Fruit fly (Drosophila melanogaster) whole organism: ENCODE results near the gene CG44141.
"Not testable (repeated sequence)": the region's sequence is repeated elsewhere in the genome, so short reads cannot be mapped to it uniquely, and the experiment has no call there.

ENCODE experiments used
- Dll ChIP-seq: fragments of >200 bp; optimal IDR thresholded peaks from 2 replicates; lab custom pipeline; 2017
- pan ChIP-seq: fragments of >200 bp; optimal IDR thresholded peaks from 2 replicates; lab custom pipeline; 2017

DNA sequence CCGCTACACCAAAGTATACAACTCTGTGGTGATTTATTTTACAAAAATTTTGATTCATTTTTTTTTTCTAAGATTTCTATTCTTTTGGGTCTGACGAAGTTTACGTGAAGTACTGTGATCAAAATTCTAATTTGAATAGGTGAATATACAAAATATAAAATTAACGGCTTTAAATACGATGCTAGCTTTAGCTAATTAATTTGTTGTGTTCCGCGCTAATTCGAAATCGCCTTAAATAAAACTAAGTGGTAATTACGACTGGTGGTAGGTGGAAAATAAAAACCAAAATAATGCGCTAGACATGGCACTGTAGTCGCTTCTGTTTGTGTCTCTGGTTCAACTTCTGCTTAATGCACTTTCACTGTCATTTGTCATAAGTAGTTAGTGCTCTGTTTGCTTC is 16.7 kb upstream of the CG44141 start, which contains the start of gene CG43923:
- not testable (repeated sequence) for TF ChIP-seq Dll, pan (lab: Kevin White, UChicago)
